Worm (Caenorhabditis elegans): ENCODE measurements around the gene tmem-132.

Gene tmem-132

DNA sequence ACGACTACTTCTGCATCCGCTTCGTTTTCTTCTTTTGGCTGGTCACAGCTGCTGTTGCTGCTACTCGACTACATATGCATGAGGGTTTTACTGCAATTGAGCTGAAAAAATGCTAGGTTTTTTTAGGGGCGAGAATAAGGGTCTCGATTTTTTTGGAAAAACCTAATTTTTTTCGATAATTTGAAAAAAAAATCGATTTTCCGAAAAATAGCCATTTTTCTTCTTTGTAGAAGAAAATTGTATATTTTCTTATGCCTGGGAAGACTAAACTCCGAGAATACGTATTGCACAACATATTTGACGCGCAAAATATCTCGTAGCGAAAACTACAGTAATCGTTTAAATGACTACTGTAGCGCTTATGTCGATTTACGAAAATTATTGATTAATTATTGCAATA lies at the start of gene tmem-132:
Gene tmem-132 (minus strand): TSS at position 101 of the 400 bp plus-strand sequence.
- TF ChIP-seq sea-2 (GFP tag; IDR thresholded peaks at IDR 0.05) (no peak), ets-4 (GFP tag; optimal IDR thresholded peaks at IDR 0.05) (no peak), mcd-1 (GFP tag; IDR thresholded peaks at IDR 0.05) (peak; percentile 22; the same call in 1 of the 2 replicates), ztf-22 (GFP tag; optimal IDR thresholded peaks at IDR 0.05) (no peak), dox-1 (GFP tag; IDR thresholded peaks at IDR 0.05) (no peak), madf-6 (GFP tag; IDR thresholded peaks at IDR 0.05) (no peak), egl-44 (GFP tag; IDR thresholded peaks at IDR 0.05) (no peak)

DNA sequence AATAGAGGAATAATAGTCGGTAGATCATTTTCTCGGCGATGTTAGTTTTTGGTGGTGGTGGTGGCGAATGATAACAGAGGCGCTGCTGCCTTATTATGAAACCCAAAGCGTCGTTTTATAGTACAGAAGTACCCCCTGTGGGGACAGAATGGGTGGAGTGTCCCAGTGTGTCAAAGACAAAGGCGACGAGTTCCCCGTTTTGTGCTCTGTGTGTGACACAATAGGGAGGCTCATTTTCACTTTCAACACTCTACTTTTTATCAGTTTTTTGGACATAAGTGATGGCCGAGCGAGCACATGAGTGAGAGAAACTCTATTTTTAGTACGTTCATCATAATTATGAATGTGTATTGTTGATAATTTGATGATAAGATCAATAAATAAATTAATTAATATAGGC lies 44.3 kb upstream of the tmem-132 start, which contains the start of gene pho-9:
Gene pho-9 (minus strand): TSS at position 91 of the 400 bp plus-strand sequence.
- TF ChIP-seq F52B5.7 (tag; optimal IDR thresholded peaks at IDR 0.05) (no peak), F23B12.7 (tag; optimal IDR thresholded peaks at IDR 0.05; ENCODE audit: insufficient read depth) (no peak), cebp-2 (GFP tag; IDR thresholded peaks at IDR 0.05) (no peak), zfh-2 (GFP tag; conservative IDR thresholded peaks at IDR 0.05) (no peak), bed-2 (GFP tag; IDR thresholded peaks at IDR 0.05) (no peak), lsy-27 (tag; optimal IDR thresholded peaks at IDR 0.05; ENCODE audit: borderline replicate concordance, insufficient read depth) (no peak), ekl-4 (GFP tag; IDR thresholded peaks at IDR 0.05) (no peak), B0019.2 (GFP tag; conservative IDR thresholded peaks at IDR 0.05) (no peak), F10E7.11 (tag; optimal IDR thresholded peaks at IDR 0.05) (no peak), akir-1 (GFP tag; optimal IDR thresholded peaks at IDR 0.05) (no peak), xnd-1 (tag; optimal IDR thresholded peaks at IDR 0.05) (no peak), nhr-27 (tag; optimal IDR thresholded peaks at IDR 0.05) (no peak), athp-1 (tag; optimal IDR thresholded peaks at IDR 0.05) (no peak), Y53F4B.3 (GFP tag; IDR thresholded peaks at IDR 0.05) (no peak), B0035.1 (tag; optimal IDR thresholded peaks at IDR 0.05) (no peak), let-607 (tag; optimal IDR thresholded peaks at IDR 0.05) (peak in 1 of 2 experiments; percentile 4), lin-40 (tag; optimal IDR thresholded peaks at IDR 0.05) (no peak), unc-130 (GFP tag; optimal IDR thresholded peaks at IDR 0.05) (no peak), let-526 (GFP tag; IDR thresholded peaks at IDR 0.05) (no peak), gei-17 (GFP tag; optimal IDR thresholded peaks at IDR 0.05) (no peak), rcor-1 (GFP tag; IDR thresholded peaks at IDR 0.05) (no peak), madf-6 (GFP tag; IDR thresholded peaks at IDR 0.05) (no peak), K11D2.4 (GFP tag; IDR thresholded peaks at IDR 0.05) (no peak), lin-35 (GFP tag; optimal IDR thresholded peaks at IDR 0.05) (no peak), ztf-25 (GFP tag; IDR thresholded peaks at IDR 0.05) (no peak), C17E4.6 (GFP tag; IDR thresholded peaks at IDR 0.05) (no peak), snpc-4 (GFP tag; optimal IDR thresholded peaks at IDR 0.05) (no peak), snpc-4 (tag; optimal IDR thresholded peaks at IDR 0.05) (no peak), dpff-1 (tag; optimal IDR thresholded peaks at IDR 0.05) (no peak), snpc-3.4 (tag; optimal IDR thresholded peaks at IDR 0.05) (no peak), cebp-1 (GFP tag; IDR thresholded peaks at IDR 0.05) (peak; percentile 88; the same call in 1 of the 2 replicates), cebp-1 (tag; optimal IDR thresholded peaks at IDR 0.05) (peak; percentile 88), F33H1.4 (GFP tag; IDR thresholded peaks at IDR 0.05) (no peak), nhr-80 (tag; optimal IDR thresholded peaks at IDR 0.05) (peak; percentile 97), snpc-1.1 (tag; optimal IDR thresholded peaks at IDR 0.05; ENCODE audit: insufficient read depth) (no peak), die-1 (tag; optimal IDR thresholded peaks at IDR 0.05) (no peak), attf-3 (GFP tag; conservative IDR thresholded peaks at IDR 0.05) (no peak), attf-5 (GFP tag; optimal IDR thresholded peaks at IDR 0.05) (peak; percentile 39), Y53G8AR.9 (GFP tag; conservative IDR thresholded peaks at IDR 0.05) (no peak), hmg-1.2 (GFP tag; IDR thresholded peaks at IDR 0.05) (no peak), unc-62 (GFP tag; optimal IDR thresholded peaks at IDR 0.05) (peak; percentile 4)
